Fruit fly (Drosophila melanogaster): ENCODE data around the gene chic.

- TF ChIP-seq CTCF (optimal IDR thresholded peaks at IDR 0.05) (no peak), CG8478 (optimal IDR thresholded peaks at IDR 0.05) (no peak)
These were observed 42.0 kb upstream of the chic start for dm6 chr2L:6022793-6023192.
